Worm (Caenorhabditis elegans) whole organism, L2 larva: Measurements from ENCODE around the gene zmp-2.
A peak's percentile ranks its signal among the peaks of the same experiment; 100 is the strongest.

Experiments used
- crh-2 ChIP-seq: sonication (generic microtip); optimal IDR thresholded peaks from 2 replicates; lab custom pipeline; 2017; ENCODE audit warnings: missing biosample characterization, missing genetic modification characterization
- dmd-4 ChIP-seq: sonication (generic microtip); optimal IDR thresholded peaks from 2 replicates; lab custom pipeline; 2017; ENCODE audit warnings: missing biosample characterization, missing genetic modification characterization
- fos-1 ChIP-seq: fragments of 150-350 bp; optimal IDR thresholded peaks from 2 replicates; lab custom pipeline; 2014; ENCODE audit warnings: missing biosample characterization, missing genetic modification characterization
- lin-13 ChIP-seq: fragments of 150-350 bp; optimal IDR thresholded peaks from 2 replicates; lab custom pipeline; 2014; ENCODE audit warnings: missing biosample characterization, missing genetic modification reagents, missing genetic modification characterization
- nhr-12 ChIP-seq: fragments of 150-350 bp; optimal IDR thresholded peaks from 2 replicates; lab custom pipeline; 2014; ENCODE audit warnings: missing biosample characterization, missing genetic modification characterization
- unc-62 ChIP-seq: fragments of 150-350 bp; optimal IDR thresholded peaks from 2 replicates; lab custom pipeline; 2014; ENCODE audit warnings: missing biosample characterization, missing genetic modification reagents, missing genetic modification characterization

zmp-2 gene

DNA sequence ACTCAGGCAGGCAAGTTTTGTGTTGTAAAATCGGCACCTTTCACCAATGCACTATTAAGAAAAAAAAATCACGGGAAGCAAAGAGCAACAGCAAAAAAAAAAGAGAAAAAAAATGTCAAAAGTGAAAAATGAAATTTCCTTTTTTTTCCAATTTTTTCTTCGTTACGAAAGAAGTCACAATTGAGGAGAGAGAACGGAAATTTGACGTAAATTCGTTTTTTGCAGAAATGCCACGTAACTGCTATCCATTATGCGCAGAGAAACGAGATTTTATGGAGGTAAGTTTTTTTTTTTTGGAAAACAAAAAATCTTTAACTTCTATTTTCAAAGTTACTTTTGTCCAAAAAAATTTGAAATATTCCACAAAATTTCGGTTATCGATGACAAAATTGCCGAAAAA is 50.5 kb downstream of the zmp-2 start:
- TF ChIP-seq crh-2 (tag; lab: Kevin White, UChicago), result peak; percentile 7
- no peak for TF ChIP-seq lin-13 (GFP tag; lab: Kevin White, UChicago)

DNA sequence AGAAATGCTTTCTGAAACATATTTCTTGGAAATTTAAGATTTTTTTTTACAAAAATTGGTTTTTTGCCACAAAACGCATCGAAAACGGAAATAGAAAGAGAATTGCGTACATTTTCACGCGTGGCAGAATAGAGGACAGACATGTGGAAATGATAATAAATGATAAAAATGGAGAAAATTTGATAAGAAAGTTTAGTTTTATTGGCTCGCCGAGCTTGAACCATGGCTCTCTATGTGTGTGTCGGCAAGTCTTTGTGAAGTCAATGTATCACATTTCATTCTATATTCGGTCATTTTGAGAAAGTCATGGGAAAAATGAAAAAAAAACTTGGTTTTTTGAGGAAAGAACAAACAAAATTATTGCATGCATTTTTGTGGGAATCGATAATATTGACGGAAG is 51.2 kb downstream of the zmp-2 start:
- TF ChIP-seq unc-62 (GFP tag; lab: Kevin White, UChicago), result no peak
- TF ChIP-seq dmd-4, result no peak
- TF ChIP-seq nhr-12, result no peak
- TF ChIP-seq fos-1 (tag; lab: Kevin White, UChicago), result peak; percentile 69
- TF ChIP-seq crh-2 (tag; lab: Kevin White, UChicago), result peak; percentile 45
